Fruit fly (Drosophila melanogaster): ENCODE measurements around the gene CG3386.

The CG3386 gene

dm6 chr3L:654019-654418, 28.3 kb downstream of the CG3386 start, which contains the start of the genes MED30 and Rev1 (continued):
- TF ChIP-seq Jarid2 (GFP tag; optimal IDR thresholded peaks at IDR 0.05): peak; percentile 59
- TF ChIP-seq CG2202 (tag; optimal IDR thresholded peaks at IDR 0.05): peak; percentile 82
- no peak for TF ChIP-seq abd-A (tag; optimal IDR thresholded peaks at IDR 0.05)
- peak; percentile 89 for TF ChIP-seq CG15601 (tag; optimal IDR thresholded peaks at IDR 0.05)
- 0 out of 2 replicates have a peak, but pooled peaks have one; percentile 36 for TF ChIP-seq CkIIα-i1 (GFP tag; IDR thresholded peaks at IDR 0.05)
- TF ChIP-seq pita (GFP tag; optimal IDR thresholded peaks at IDR 0.05): no peak
- TF ChIP-seq CG1832 (GFP tag; optimal IDR thresholded peaks at IDR 0.05): no peak
- TF ChIP-seq CG6683 (GFP tag; optimal IDR thresholded peaks at IDR 0.05): peak; percentile 85
- no peak for TF ChIP-seq odd (GFP tag; optimal IDR thresholded peaks at IDR 0.05)
- peak; percentile 94 for TF ChIP-seq CG12155 (GFP tag; optimal IDR thresholded peaks at IDR 0.05)
- TF ChIP-seq jumu (GFP tag; optimal IDR thresholded peaks at IDR 0.05): peak; percentile 97
- TF ChIP-seq NfI (GFP tag; optimal IDR thresholded peaks at IDR 0.05): peak; percentile 94
- peak; percentile 52 for TF ChIP-seq Scr (GFP tag; IDR thresholded peaks at IDR 0.05; ENCODE audit: partially characterized antibody)
- no peak for TF ChIP-seq Stat92E (GFP tag; optimal IDR thresholded peaks at IDR 0.05)
- TF ChIP-seq CG4820 (GFP tag; optimal IDR thresholded peaks at IDR 0.05): peak; percentile 80
- peak; percentile 91 for TF ChIP-seq sd (tag; optimal IDR thresholded peaks at IDR 0.05)
- peak; percentile 80 for TF ChIP-seq ssp (GFP tag; IDR thresholded peaks at IDR 0.05)
- TF ChIP-seq CG8290 (GFP tag; optimal IDR thresholded peaks at IDR 0.05): peak; percentile 93
- TF ChIP-seq CG8290 (tag; optimal IDR thresholded peaks at IDR 0.05): peak; percentile 49 to 97
- peak; percentile 68; the same call in 1 of the 2 replicates for TF ChIP-seq dimm (GFP tag; IDR thresholded peaks at IDR 0.05)
- TF ChIP-seq en (GFP tag; optimal IDR thresholded peaks at IDR 0.05): peak; percentile 90
- TF ChIP-seq CG5953 (GFP tag; IDR thresholded peaks at IDR 0.05): peak; percentile 79
- peak; percentile 96 for TF ChIP-seq CG12769 (tag; optimal IDR thresholded peaks at IDR 0.05)
- peak; percentile 87 for TF ChIP-seq CG32767 (GFP tag; IDR thresholded peaks at IDR 0.05)
- TF ChIP-seq knrl (GFP tag; IDR thresholded peaks at IDR 0.05; ENCODE audit: partially characterized antibody): 0 out of 3 replicates have a peak, but pooled peaks have one; percentile 29
- TF ChIP-seq p53 (GFP tag; optimal IDR thresholded peaks at IDR 0.05): peak; percentile 86
- TF ChIP-seq CG1603 (tag; optimal IDR thresholded peaks at IDR 0.05): peak; percentile 92
- peak; percentile 97 for TF ChIP-seq Antp (GFP tag; optimal IDR thresholded peaks at IDR 0.05)
- peak; percentile 89 for TF ChIP-seq emc (GFP tag; optimal IDR thresholded peaks at IDR 0.05)
- peak; percentile 86 for TF ChIP-seq CG6765 (GFP tag; optimal IDR thresholded peaks at IDR 0.05)
- TF ChIP-seq sens-2 (GFP tag; IDR thresholded peaks at IDR 0.05): 0 out of 2 replicates have a peak, but pooled peaks have one; percentile 55
- peak; percentile 71 for TF ChIP-seq Neu2 (GFP tag; optimal IDR thresholded peaks at IDR 0.05; ENCODE audit: borderline replicate concordance)
- peak; percentile 83 for TF ChIP-seq onecut (GFP tag; IDR thresholded peaks at IDR 0.05)
- peak; percentile 68 for TF ChIP-seq Sin3A (optimal IDR thresholded peaks at IDR 0.05)
- TF ChIP-seq hkb (optimal IDR thresholded peaks at IDR 0.05): peak; percentile 16
- peak; percentile 91 for TF ChIP-seq hkb (GFP tag; IDR thresholded peaks at IDR 0.05)
- TF ChIP-seq Bdp1 (GFP tag; optimal IDR thresholded peaks at IDR 0.05): peak; percentile 91
- TF ChIP-seq D19A (tag; optimal IDR thresholded peaks at IDR 0.05): peak; percentile 79
- peak; percentile 89 for TF ChIP-seq CG18011 (GFP tag; optimal IDR thresholded peaks at IDR 0.05)
- peak; percentile 98 for TF ChIP-seq lilli (GFP tag; optimal IDR thresholded peaks at IDR 0.05)
- peak; percentile 90 for TF ChIP-seq CG7987 (GFP tag; optimal IDR thresholded peaks at IDR 0.05)
- 0 out of 2 replicates have a peak, but pooled peaks have one; percentile 5 for TF ChIP-seq Lim3 (GFP tag; IDR thresholded peaks at IDR 0.05)
- peak; percentile 96 for TF ChIP-seq Hmr (GFP tag; optimal IDR thresholded peaks at IDR 0.05)
- TF ChIP-seq CG10654 (GFP tag; optimal IDR thresholded peaks at IDR 0.05): peak; percentile 95
- peak; percentile 57 for TF ChIP-seq corto (GFP tag; optimal IDR thresholded peaks at IDR 0.05)
- TF ChIP-seq tx (GFP tag; optimal IDR thresholded peaks at IDR 0.05): peak; percentile 97
- TF ChIP-seq Poxn (GFP tag; IDR thresholded peaks at IDR 0.05): peak; percentile 75
- peak; percentile 96 for TF ChIP-seq Rfx (GFP tag; IDR thresholded peaks at IDR 0.05)
- TF ChIP-seq CG9215 (GFP tag; IDR thresholded peaks at IDR 0.05): peak; percentile 86
- TF ChIP-seq kay (GFP tag; optimal IDR thresholded peaks at IDR 0.05): peak; percentile 90
- peak; percentile 29; the same call in 1 of the 2 replicates for TF ChIP-seq bbx (GFP tag; IDR thresholded peaks at IDR 0.05; ENCODE audit: partially characterized antibody)
